Fruit fly (Drosophila melanogaster): ENCODE results near the gene CG43117.

DNA sequence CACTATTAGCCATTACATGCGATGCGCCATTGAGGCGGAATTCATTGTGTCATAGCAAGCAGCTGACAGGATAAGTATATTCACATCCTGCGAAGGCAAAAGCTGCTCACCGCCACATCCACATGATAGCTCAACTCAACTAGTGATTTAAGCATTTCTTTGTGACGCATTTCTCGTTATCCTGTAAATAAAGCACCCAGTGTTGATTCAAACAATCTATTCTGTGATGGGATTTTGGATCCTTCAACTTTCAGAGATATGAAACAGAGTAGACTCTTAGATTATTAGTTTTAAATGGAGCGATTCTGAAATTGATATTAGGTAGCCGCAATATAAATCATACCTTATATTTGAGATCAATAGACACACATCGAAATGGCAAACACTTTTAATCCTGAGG, 5.8 kb upstream of the CG43117 start, which contains the start of gene Hex-t1:
- TF ChIP-seq Sox102F (GFP tag; optimal IDR thresholded peaks at IDR 0.05) = no peak
- TF ChIP-seq CG7368 (GFP tag; optimal IDR thresholded peaks at IDR 0.05) = no peak
- TF ChIP-seq CG8319 (GFP tag; optimal IDR thresholded peaks at IDR 0.05) = no peak
- TF ChIP-seq dsx (GFP tag; optimal IDR thresholded peaks at IDR 0.05; ENCODE audit: poor library complexity, severe bottlenecking) = no peak
- no peak for TF ChIP-seq salr (GFP tag; optimal IDR thresholded peaks at IDR 0.05)
- TF ChIP-seq OdsH (GFP tag; optimal IDR thresholded peaks at IDR 0.05) = no peak
- TF ChIP-seq dac (GFP tag; optimal IDR thresholded peaks at IDR 0.05) = no peak
